Worm (Caenorhabditis elegans): Measurements from ENCODE around the gene inft-2.

inft-2 gene

DNA sequence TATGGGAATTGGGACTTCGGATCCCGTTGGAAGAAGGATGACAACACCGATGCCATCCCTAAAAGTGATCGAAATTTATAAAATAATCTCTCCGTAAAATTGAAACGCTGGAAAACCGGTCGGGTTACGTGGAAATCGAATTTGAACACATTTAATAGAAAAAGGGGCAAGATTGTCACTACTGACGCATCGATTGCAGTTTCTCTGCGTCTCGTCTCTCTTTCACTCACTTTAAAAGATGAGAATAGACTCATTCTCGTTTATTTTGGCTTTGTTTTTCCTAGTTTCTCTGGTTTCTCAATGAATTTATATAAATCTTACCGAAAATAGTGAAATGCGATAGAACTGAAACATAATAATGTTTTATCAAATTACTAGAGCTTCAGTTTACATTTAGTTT is 39.5 kb downstream of the inft-2 start, which contains the start of gene scyl-1 (continued):
- TF ChIP-seq C34B4.2 (tag; optimal IDR thresholded peaks at IDR 0.05) = no peak
- TF ChIP-seq tlp-1 (tag; optimal IDR thresholded peaks at IDR 0.05) = no peak
- peak; percentile 90 for TF ChIP-seq snu-23 (GFP tag; optimal IDR thresholded peaks at IDR 0.05)
- TF ChIP-seq grh-1 (GFP tag; IDR thresholded peaks at IDR 0.05) = peak; percentile 83
- no peak for TF ChIP-seq hpl-2 (GFP tag; optimal IDR thresholded peaks at IDR 0.05)
- TF ChIP-seq nhr-77 (tag; optimal IDR thresholded peaks at IDR 0.05) = peak; percentile 64
- TF ChIP-seq lin-35 (GFP tag; optimal IDR thresholded peaks at IDR 0.05) = peak; percentile 74 to 88
- TF ChIP-seq aha-1 (tag; optimal IDR thresholded peaks at IDR 0.05) = no peak
- TF ChIP-seq unc-130 (tag; optimal IDR thresholded peaks at IDR 0.05) = peak; percentile 67
- peak; percentile 71 for TF ChIP-seq skn-1 (tag; optimal IDR thresholded peaks at IDR 0.05)
- TF ChIP-seq lsy-2 (tag; optimal IDR thresholded peaks at IDR 0.05) = peak; percentile 85 to 90

DNA sequence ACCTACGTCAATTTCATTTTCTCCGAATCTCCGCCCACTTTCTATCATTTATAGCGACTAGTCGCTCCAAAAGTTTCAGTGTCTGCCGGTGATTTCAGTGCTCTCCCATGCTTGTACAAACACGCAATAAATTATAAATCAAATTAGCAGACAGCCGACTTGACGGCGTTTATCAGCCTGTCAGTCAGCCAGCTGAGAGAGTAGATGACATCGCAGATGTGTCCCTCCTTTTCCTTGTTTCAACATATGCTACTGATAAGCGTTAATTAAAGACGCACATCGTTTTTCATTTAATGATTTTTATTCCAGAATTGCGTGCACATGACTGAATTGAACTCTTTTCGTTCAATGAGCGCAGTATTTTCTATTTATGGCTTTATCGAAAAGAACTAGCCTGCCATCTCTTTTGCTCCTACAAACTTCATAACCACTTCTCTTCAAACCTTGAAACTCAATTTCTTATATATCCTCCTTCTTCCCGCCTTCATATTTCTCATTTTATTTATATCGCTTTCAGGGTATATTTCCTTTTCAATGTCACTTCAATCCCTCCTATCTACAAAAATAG is 41.2 kb downstream of the inft-2 start, which contains the start of gene lap-2:
Gene lap-2 (plus strand): TSS at position 518 of the 568 bp plus-strand sequence.
- peak in 1 of 3 experiments; percentile 3 for TF ChIP-seq dpl-1 (GFP tag; optimal IDR thresholded peaks at IDR 0.05)
- no peak for TF ChIP-seq nhr-90 (tag; optimal IDR thresholded peaks at IDR 0.05; ENCODE audit: poor library complexity)
- no peak for TF ChIP-seq nhr-237 (tag; optimal IDR thresholded peaks at IDR 0.05)
- TF ChIP-seq elt-2 (tag; optimal IDR thresholded peaks at IDR 0.05) = peak; percentile 91
- peak; percentile 21 for TF ChIP-seq pqm-1 (tag; optimal IDR thresholded peaks at IDR 0.05)
- no peak for TF ChIP-seq sptf-1 (tag; optimal IDR thresholded peaks at IDR 0.05)
- TF ChIP-seq nhr-71 (tag; optimal IDR thresholded peaks at IDR 0.05) = peak; percentile 54
- TF ChIP-seq lin-35 (GFP tag; optimal IDR thresholded peaks at IDR 0.05) = peak in 1 of 2 experiments; percentile 39
- TF ChIP-seq lin-14 (GFP tag; optimal IDR thresholded peaks at IDR 0.05) = peak; percentile 41
- no peak for TF ChIP-seq efl-1 (optimal IDR thresholded peaks at IDR 0.05)
- peak in 1 of 2 experiments; percentile 6 for TF ChIP-seq efl-1 (GFP tag; optimal IDR thresholded peaks at IDR 0.05 in 1 of 2)
- TF ChIP-seq egl-13 (tag; optimal IDR thresholded peaks at IDR 0.05) = no peak
- TF ChIP-seq jun-1 (tag; optimal IDR thresholded peaks at IDR 0.05) = peak; percentile 5
- TF ChIP-seq tlp-1 (tag; optimal IDR thresholded peaks at IDR 0.05) = no peak
- no peak for TF ChIP-seq nhr-28 (tag; optimal IDR thresholded peaks at IDR 0.05)
- peak; percentile 29 for TF ChIP-seq nhr-20 (tag; optimal IDR thresholded peaks at IDR 0.05)
- no peak for TF ChIP-seq fkh-4 (tag; optimal IDR thresholded peaks at IDR 0.05; ENCODE audit: borderline replicate concordance)
- TF ChIP-seq sox-4 (tag; optimal IDR thresholded peaks at IDR 0.05) = no peak
- no peak for TF ChIP-seq unc-130 (tag; optimal IDR thresholded peaks at IDR 0.05)
- no peak for TF ChIP-seq lin-13 (GFP tag; optimal IDR thresholded peaks at IDR 0.05)
- no peak for TF ChIP-seq hlh-4 (tag; optimal IDR thresholded peaks at IDR 0.05)
- no peak for TF ChIP-seq unc-86 (tag; optimal IDR thresholded peaks at IDR 0.05)
- peak; percentile 19 for TF ChIP-seq nhr-85 (tag)
- 0 out of 2 replicates have a peak, but pooled peaks have one; percentile 13 for TF ChIP-seq nhr-19 (GFP tag; conservative IDR thresholded peaks at IDR 0.05)

DNA sequence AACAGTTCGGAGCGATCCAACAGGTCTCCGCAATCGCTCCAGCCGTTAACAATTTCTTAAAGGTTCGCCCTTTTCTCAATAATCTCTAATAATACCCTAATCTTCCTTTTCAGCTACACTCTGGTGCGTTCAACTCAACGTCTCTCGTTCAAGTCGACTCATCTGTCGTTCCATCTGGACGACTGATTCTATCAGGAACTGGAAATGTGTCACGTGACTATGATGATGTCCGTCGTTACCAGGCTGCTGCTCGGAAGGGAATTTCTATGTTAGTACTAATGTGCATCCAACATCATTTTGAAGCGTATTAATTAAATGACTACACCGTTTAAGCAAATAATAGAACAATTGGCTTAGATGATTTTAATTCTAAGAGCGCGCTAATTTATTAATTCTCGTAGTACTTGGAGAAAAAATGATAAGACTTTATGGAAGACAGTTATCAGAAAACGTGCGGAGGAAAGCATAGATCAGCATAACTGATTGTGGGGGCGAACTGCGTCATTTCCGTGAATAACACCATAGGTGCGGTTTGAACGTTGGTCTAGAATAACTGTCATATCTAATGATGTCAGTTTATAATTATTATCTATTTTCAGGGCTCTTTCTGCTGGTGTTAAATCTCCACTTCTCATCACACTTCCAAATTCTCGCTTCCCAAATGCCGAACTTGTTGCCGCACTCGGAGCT is 41.9 kb downstream of the inft-2 start:
- TF ChIP-seq jun-1 (tag; optimal IDR thresholded peaks at IDR 0.05) (peak; percentile 25), ceh-8 (GFP tag; optimal IDR thresholded peaks at IDR 0.05) (no peak), zag-1 (tag; optimal IDR thresholded peaks at IDR 0.05) (no peak), mdl-1 (tag; optimal IDR thresholded peaks at IDR 0.05) (no peak), efl-1 (optimal IDR thresholded peaks at IDR 0.05) (no peak), efl-1 (GFP tag; optimal IDR thresholded peaks at IDR 0.05 in 1 of 2) (peak in 1 of 2 experiments; percentile 62), dsc-1 (tag; optimal IDR thresholded peaks at IDR 0.05) (no peak), ets-5 (GFP tag; IDR thresholded peaks at IDR 0.05) (no peak), elt-2 (tag; optimal IDR thresholded peaks at IDR 0.05) (peak; percentile 62), nhr-85 (tag) (no peak), lin-35 (GFP tag; optimal IDR thresholded peaks at IDR 0.05) (peak in 1 of 2 experiments; percentile 9), pqm-1 (tag; optimal IDR thresholded peaks at IDR 0.05) (no peak), F16B12.6 (tag; optimal IDR thresholded peaks at IDR 0.05) (no peak)

All from whole organism, L1 larva.